Worm (Caenorhabditis elegans) whole organism, L2 larva: Measurements from ENCODE around the gene gpx-2.

ENCODE experiments used
- aly-2 ChIP-seq: fragments of 150-350 bp; optimal IDR thresholded peaks from 2 replicates; lab custom pipeline; 2014; ENCODE audit warnings: missing biosample characterization, missing genetic modification characterization
- dmd-4 ChIP-seq: sonication (generic microtip); optimal IDR thresholded peaks from 2 replicates; lab custom pipeline; 2017; ENCODE audit warnings: missing biosample characterization, missing genetic modification characterization
- lin-11 ChIP-seq: fragments of 150-350 bp; sonication (generic microtip); optimal IDR thresholded peaks from 2 replicates; lab custom pipeline; 2014; ENCODE audit warnings: missing biosample characterization, missing genetic modification characterization, inconsistent platforms, mixed read lengths
- lin-39 ChIP-seq: fragments of 150-350 bp; optimal IDR thresholded peaks from 2 replicates; lab custom pipeline; 2014; ENCODE audit warnings: missing biosample characterization, missing genetic modification reagents, missing genetic modification characterization
- nhr-11 ChIP-seq: fragments of 150-350 bp; optimal IDR thresholded peaks from 2 replicates; lab custom pipeline; 2014; ENCODE audit warnings: missing biosample characterization, missing genetic modification characterization
- nhr-237 ChIP-seq: fragments of 150-350 bp; optimal IDR thresholded peaks from 2 replicates; lab custom pipeline; 2014; ENCODE audit warnings: missing biosample characterization, missing genetic modification characterization
- zag-1 ChIP-seq: fragments of 150-350 bp; optimal IDR thresholded peaks from 2 replicates; lab custom pipeline; 2014; ENCODE audit warnings: missing biosample characterization, missing genetic modification characterization

DNA sequence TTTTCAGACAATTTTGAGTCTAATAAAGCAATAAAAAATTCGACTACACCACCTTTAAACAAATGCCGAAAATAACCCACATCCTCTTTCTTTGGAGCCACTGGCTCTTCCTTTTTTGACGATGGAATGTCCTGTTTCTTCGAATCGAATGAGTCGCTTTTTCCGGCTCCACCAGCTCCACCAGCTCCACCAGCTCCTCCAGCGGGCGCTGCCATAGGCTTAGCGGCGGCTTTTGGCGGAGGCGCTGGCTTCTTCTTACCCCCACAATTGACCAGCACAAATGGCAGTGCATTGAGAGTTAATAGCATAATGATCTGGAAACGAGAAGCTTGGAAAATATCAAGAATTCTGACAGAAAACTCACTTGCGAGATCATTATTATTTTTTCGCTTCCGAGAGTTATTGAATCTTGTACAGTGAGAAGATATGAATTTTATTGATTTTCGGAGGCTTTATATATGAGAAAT, 10.2 kb downstream of the gpx-2 start, which contains the start of gene Y53F4A.2:
- no peak for TF ChIP-seq aly-2 (tag; lab: Kevin White, UChicago)
- no peak for TF ChIP-seq lin-39 (tag; lab: Kevin White, UChicago)
- no peak for TF ChIP-seq nhr-237 (tag; lab: Kevin White, UChicago)
- TF ChIP-seq nhr-11: no peak
- no peak for TF ChIP-seq dmd-4 (tag; lab: Kevin White, UChicago)
- no peak for TF ChIP-seq zag-1 (tag; lab: Kevin White, UChicago)
- no peak for TF ChIP-seq lin-11
